Worm (Caenorhabditis elegans): ENCODE measurements around the gene atf-2.

DNA sequence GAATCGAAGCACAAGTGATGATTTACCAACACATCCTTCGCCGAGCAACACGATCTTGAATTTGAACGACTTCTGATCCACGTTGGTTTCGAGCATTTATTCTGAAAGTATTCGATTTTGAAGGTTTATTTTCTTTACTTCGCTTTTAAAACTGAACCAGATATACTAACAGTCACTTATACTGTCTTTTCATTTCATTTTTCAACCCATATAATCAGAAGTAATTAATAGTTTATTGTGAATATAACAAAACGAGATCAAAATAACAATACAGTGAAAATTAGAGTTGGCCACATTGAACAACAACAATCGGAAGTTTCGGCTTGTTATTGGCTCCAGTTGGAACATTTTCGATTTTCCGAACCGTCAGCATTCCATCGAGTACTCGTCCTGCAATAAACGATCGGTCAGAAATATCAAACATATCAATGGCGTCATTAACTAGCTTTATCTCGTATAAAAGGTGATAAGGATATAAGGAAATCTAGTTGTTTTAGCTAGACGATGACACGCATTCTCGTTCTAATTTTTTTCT is 36.8 kb upstream of the atf-2 start, which contains the start of the genes rab-21 and T01B7.13:
- TF ChIP-seq efl-1 (GFP tag; optimal IDR thresholded peaks at IDR 0.05): no peak
- TF ChIP-seq nfyb-1 (GFP tag; IDR thresholded peaks at IDR 0.05): no peak
- TF ChIP-seq let-526 (GFP tag; IDR thresholded peaks at IDR 0.05): no peak
- TF ChIP-seq nfya-2 (GFP tag; IDR thresholded peaks at IDR 0.05): no peak
- no peak for TF ChIP-seq hmg-20 (GFP tag; IDR thresholded peaks at IDR 0.05)
- no peak for TF ChIP-seq bed-2 (GFP tag; IDR thresholded peaks at IDR 0.05)
- no peak for TF ChIP-seq ztf-22 (GFP tag; optimal IDR thresholded peaks at IDR 0.05)
- TF ChIP-seq lin-35 (GFP tag; optimal IDR thresholded peaks at IDR 0.05): no peak
- no peak for TF ChIP-seq mel-28 (tag; optimal IDR thresholded peaks at IDR 0.05; ENCODE audit: borderline replicate concordance)
- no peak for TF ChIP-seq tlf-1 (GFP tag; optimal IDR thresholded peaks at IDR 0.05)
- TF ChIP-seq B0336.3 (GFP tag; IDR thresholded peaks at IDR 0.05): no peak
- TF ChIP-seq F52B5.7 (tag; optimal IDR thresholded peaks at IDR 0.05): no peak
- TF ChIP-seq unc-62 (GFP tag; optimal IDR thresholded peaks at IDR 0.05): no peak
- no peak for TF ChIP-seq Y53G8AR.9 (GFP tag; conservative IDR thresholded peaks at IDR 0.05)
